Fruit fly (Drosophila melanogaster) whole organism, embryonic: ENCODE data around the gene CG13384.

Experiments
- BEAF-32 ChIP-seq: fragments of 200-800 bp; sonication (Bioruptor generic); optimal IDR thresholded peaks from 3 replicates; lab custom pipeline; 2017; ENCODE audit warnings: missing biosample characterization, missing genetic modification characterization, mild to moderate bottlenecking, moderate library complexity, missing genetic modification reagents
- Blimp-1 ChIP-seq: fragments of 200-800 bp; sonication (Bioruptor generic); optimal IDR thresholded peaks from 3 replicates; lab custom pipeline; 2018; ENCODE audit warnings: missing biosample characterization, missing genetic modification characterization, mild to moderate bottlenecking, moderate library complexity, missing genetic modification reagents
- CG10321 ChIP-seq: fragments of 200-800 bp; sonication (Bioruptor generic); IDR thresholded peaks from 2 replicates; pipeline ENCODE4 v1.3.6; 2022; ENCODE audit warnings: missing biosample characterization, missing genetic modification characterization
- CG10366 ChIP-seq: fragments of 200-800 bp; sonication (Bioruptor generic); IDR thresholded peaks from 2 replicates; pipeline ENCODE4 v1.3.6; 2022; ENCODE audit warnings: missing biosample characterization, missing genetic modification characterization
- CG11504 ChIP-seq: fragments of 200-800 bp; sonication (Bioruptor generic); optimal IDR thresholded peaks from 3 replicates; lab custom pipeline; 2019; ENCODE audit warnings: missing biosample characterization, mild to moderate bottlenecking, missing genetic modification characterization, moderate library complexity
- CG12659 ChIP-seq: fragments of 200-800 bp; sonication (Bioruptor generic); optimal IDR thresholded peaks from 3 replicates; lab custom pipeline; 2017; ENCODE audit warnings: mild to moderate bottlenecking, missing biosample characterization, missing genetic modification reagents, missing genetic modification characterization
- CG13424 ChIP-seq: fragments of 200-800 bp; sonication (Bioruptor generic); optimal IDR thresholded peaks from 2 replicates; lab custom pipeline; 2019; ENCODE audit warnings: missing biosample characterization, mild to moderate bottlenecking, missing genetic modification characterization, moderate library complexity
- CG13894 ChIP-seq: fragments of 200-800 bp; sonication (Bioruptor generic); optimal IDR thresholded peaks from 3 replicates; lab custom pipeline; 2018; ENCODE audit warnings: missing biosample characterization, mild to moderate bottlenecking, missing genetic modification characterization, moderate library complexity
- CG14050 ChIP-seq: fragments of 200-800 bp; sonication (Bioruptor generic); IDR thresholded peaks from 3 replicates; pipeline ENCODE4 v1.3.6; 2022; ENCODE audit warnings: missing biosample characterization, missing genetic modification characterization
- CG15514 ChIP-seq: fragments of 200-800 bp; sonication (Bioruptor generic); optimal IDR thresholded peaks from 3 replicates; lab custom pipeline; 2017; ENCODE audit warnings: missing biosample characterization, missing genetic modification characterization, mild to moderate bottlenecking, moderate library complexity, missing genetic modification reagents
- CG18764 ChIP-seq: fragments of 200-800 bp; sonication (Bioruptor generic); optimal IDR thresholded peaks from 3 replicates; lab custom pipeline; 2016; ENCODE audit warnings: missing biosample characterization, missing genetic modification characterization
- CG2678 ChIP-seq: fragments of 200-800 bp; sonication (Bioruptor generic); optimal IDR thresholded peaks from 3 replicates; lab custom pipeline; 2019; ENCODE audit warnings: missing biosample characterization, mild to moderate bottlenecking, missing genetic modification characterization, moderate library complexity
- CG31224 ChIP-seq: fragments of 200-800 bp; sonication (Bioruptor generic); IDR thresholded peaks from 2 replicates; pipeline ENCODE4 v1.3.6; 2022; ENCODE audit warnings: missing biosample characterization, missing genetic modification characterization
- CG3847 ChIP-seq: fragments of 200-800 bp; sonication (Bioruptor generic); IDR thresholded peaks from 2 replicates; pipeline ENCODE4 v1.3.6; 2022; ENCODE audit warnings: missing biosample characterization, missing genetic modification characterization
- CG4404 ChIP-seq: fragments of 200-800 bp; sonication (Bioruptor generic); IDR thresholded peaks from 2 replicates; pipeline ENCODE4 v1.3.6; 2022; ENCODE audit warnings: missing biosample characterization, missing genetic modification characterization
- CG4854 ChIP-seq: fragments of 200-800 bp; sonication (Bioruptor generic); optimal IDR thresholded peaks from 2 replicates; lab custom pipeline; 2016; ENCODE audit warnings: missing biosample characterization, missing genetic modification characterization, inconsistent platforms
- CG5953 ChIP-seq: fragments of 200-800 bp; sonication (Bioruptor generic); IDR thresholded peaks from 2 replicates; pipeline ENCODE4 v1.3.6; 2022; ENCODE audit warnings: missing biosample characterization, missing genetic modification characterization
- CG6175 ChIP-seq: fragments of 200-800 bp; sonication (Bioruptor generic); IDR thresholded peaks from 3 replicates; pipeline ENCODE4 v1.3.6; 2022; ENCODE audit warnings: missing biosample characterization, missing genetic modification characterization
- CG6689 ChIP-seq: fragments of 200-800 bp; sonication (Bioruptor generic); IDR thresholded peaks from 2 replicates; pipeline ENCODE4 v1.3.6; 2022; ENCODE audit warnings: missing biosample characterization, missing genetic modification characterization
- CG6854 ChIP-seq: fragments of 200-800 bp; sonication (Bioruptor generic); optimal IDR thresholded peaks from 3 replicates; lab custom pipeline; 2017; ENCODE audit warnings: missing biosample characterization, mild to moderate bottlenecking, missing genetic modification characterization
- CG7963 ChIP-seq: fragments of 200-800 bp; sonication (Bioruptor generic); IDR thresholded peaks from 3 replicates; pipeline ENCODE4 v1.3.6; 2022; ENCODE audit warnings: missing biosample characterization, missing genetic modification characterization; ENCODE audit not compliant: partially characterized antibody
- D19B ChIP-seq: fragments of 200-800 bp; sonication (Bioruptor generic); optimal IDR thresholded peaks from 2 replicates; lab custom pipeline; 2017; ENCODE audit warnings: missing biosample characterization, mild to moderate bottlenecking, missing genetic modification characterization
- E2f2 ChIP-seq: fragments of 200-800 bp; sonication (Bioruptor generic); IDR thresholded peaks from 2 replicates; pipeline ENCODE4 v1.3.6; 2022; ENCODE audit warnings: missing biosample characterization, missing genetic modification characterization
- Eip74EF ChIP-seq, 2 experiments: fragments of 200-800 bp in 1 of 2; fragments of >200 bp in 1 of 2; sonication (Bioruptor generic) in 1 of 2; optimal IDR thresholded peaks; 2 replicates each; lab custom pipeline; 2017 to 2019; ENCODE audit warnings: missing biosample characterization in 2 of 2, missing genetic modification characterization in 2 of 2, mild to moderate bottlenecking in 1 of 2, moderate library complexity in 1 of 2
- Fer2 ChIP-seq: fragments of 200-800 bp; sonication (Bioruptor generic); optimal IDR thresholded peaks from 2 replicates; lab custom pipeline; 2018; ENCODE audit warnings: missing biosample characterization, mild to moderate bottlenecking, missing genetic modification characterization, moderate library complexity
- HmgZ ChIP-seq: fragments of 200-800 bp; sonication (Bioruptor generic); optimal IDR thresholded peaks from 2 replicates; lab custom pipeline; 2018; ENCODE audit warnings: missing biosample characterization, mild to moderate bottlenecking, missing genetic modification characterization
- Lpt ChIP-seq: fragments of >200 bp; optimal IDR thresholded peaks from 2 replicates; lab custom pipeline; 2018; ENCODE audit warnings: missing biosample characterization, missing genetic modification characterization
- MBD-R2 ChIP-seq: fragments of 200-800 bp; sonication (Bioruptor generic); IDR thresholded peaks from 2 replicates; pipeline ENCODE4 v1.3.6; 2022; ENCODE audit warnings: missing biosample characterization, missing genetic modification characterization
- Mad ChIP-seq: fragments of 200-800 bp; sonication (Bioruptor generic); optimal IDR thresholded peaks from 2 replicates; lab custom pipeline; 2016; ENCODE audit warnings: missing biosample characterization, missing genetic modification characterization
- Mes4 ChIP-seq: fragments of 200-800 bp; sonication (Bioruptor generic); optimal IDR thresholded peaks from 2 replicates; lab custom pipeline; 2016; ENCODE audit warnings: missing biosample characterization, missing genetic modification characterization
- Sin3A ChIP-seq: fragments of >200 bp; optimal IDR thresholded peaks from 2 replicates; lab custom pipeline; 2018
- bigmax ChIP-seq: fragments of 200-800 bp; sonication (Bioruptor generic); optimal IDR thresholded peaks from 2 replicates; lab custom pipeline; 2018; ENCODE audit warnings: missing biosample characterization, mild to moderate bottlenecking, missing genetic modification characterization
- br ChIP-seq: fragments of >200 bp; optimal IDR thresholded peaks from 2 replicates; lab custom pipeline; 2017
- cg ChIP-seq: fragments of 200-800 bp; sonication (Bioruptor generic); optimal IDR thresholded peaks from 3 replicates; lab custom pipeline; 2019; ENCODE audit warnings: missing biosample characterization, mild to moderate bottlenecking, missing genetic modification characterization, moderate library complexity
- fru ChIP-seq: fragments of >200 bp; optimal IDR thresholded peaks from 2 replicates; lab custom pipeline; 2017
- gcm2 ChIP-seq: fragments of 200-800 bp; sonication (Bioruptor generic); optimal IDR thresholded peaks from 2 replicates; lab custom pipeline; 2016; ENCODE audit warnings: missing biosample characterization, missing genetic modification characterization
- gfzf ChIP-seq: fragments of 200-800 bp; sonication (Bioruptor generic); optimal IDR thresholded peaks from 2 replicates; lab custom pipeline; 2016; ENCODE audit warnings: missing biosample characterization, mild to moderate bottlenecking, missing genetic modification characterization, moderate library complexity
- jigr1 ChIP-seq: fragments of 200-800 bp; sonication (Bioruptor generic); IDR thresholded peaks from 3 replicates; pipeline ENCODE4 v1.3.6; 2022; ENCODE audit warnings: missing biosample characterization, missing genetic modification characterization
- ken ChIP-seq: fragments of 200-800 bp; sonication (Bioruptor generic); IDR thresholded peaks from 3 replicates; pipeline ENCODE4 v1.3.6; 2022; ENCODE audit warnings: missing biosample characterization, missing genetic modification characterization
- knrl ChIP-seq: fragments of 200-800 bp; sonication (Bioruptor generic); IDR thresholded peaks from 3 replicates; pipeline ENCODE4 v1.3.6; 2022; ENCODE audit warnings: missing biosample characterization, missing genetic modification characterization; ENCODE audit not compliant: partially characterized antibody
- maf-S ChIP-seq: fragments of 200-800 bp; sonication (Bioruptor generic); optimal IDR thresholded peaks from 2 replicates; lab custom pipeline; 2016; ENCODE audit warnings: missing biosample characterization, missing genetic modification characterization
- nerfin-2 ChIP-seq: fragments of 200-800 bp; sonication (Bioruptor generic); IDR thresholded peaks from 2 replicates; pipeline ENCODE4 v1.3.6; 2022; ENCODE audit warnings: missing biosample characterization, missing genetic modification characterization; ENCODE audit not compliant: partially characterized antibody
- odd ChIP-seq: fragments of 200-800 bp; sonication (Bioruptor generic); optimal IDR thresholded peaks from 2 replicates; lab custom pipeline; 2017; ENCODE audit warnings: missing biosample characterization, mild to moderate bottlenecking, missing genetic modification characterization
- pnt ChIP-seq: fragments of 200-800 bp; sonication (Bioruptor generic); optimal IDR thresholded peaks from 3 replicates; lab custom pipeline; 2016; ENCODE audit warnings: missing biosample characterization, missing genetic modification characterization
- prd ChIP-seq, 3 experiments: fragments of >200 bp in 2 of 3; fragments of 200-800 bp in 1 of 3; sonication (Bioruptor generic) in 1 of 3; optimal IDR thresholded peaks in 2 of 3; IDR thresholded peaks in 1 of 3; 2 replicates in 2 of 3; 3 replicates in 1 of 3; pipeline versions ENCODE4 v1.3.6 to Lab custom; 2017 to 2022; ENCODE audit warnings: missing biosample characterization in 1 of 3, missing genetic modification characterization in 1 of 3
- pum ChIP-seq: fragments of 200-800 bp; sonication (Bioruptor generic); optimal IDR thresholded peaks from 2 replicates; lab custom pipeline; 2016; ENCODE audit warnings: missing biosample characterization, missing genetic modification characterization
- tgo ChIP-seq: fragments of 200-800 bp; sonication (Bioruptor generic); IDR thresholded peaks from 3 replicates; pipeline ENCODE4 v1.3.6; 2022; ENCODE audit warnings: missing biosample characterization, missing genetic modification characterization
- trem ChIP-seq: fragments of 200-800 bp; optimal IDR thresholded peaks from 3 replicates; lab custom pipeline; 2019; ENCODE audit warnings: missing biosample characterization, mild to moderate bottlenecking, missing genetic modification characterization, moderate library complexity
- trh ChIP-seq: fragments of 200-800 bp; sonication (Bioruptor generic); optimal IDR thresholded peaks from 2 replicates; lab custom pipeline; 2016; ENCODE audit warnings: missing biosample characterization, missing genetic modification characterization
- zen ChIP-seq: fragments of 200-800 bp; sonication (Bioruptor generic); optimal IDR thresholded peaks from 3 replicates; lab custom pipeline; 2018; ENCODE audit warnings: missing biosample characterization, mild to moderate bottlenecking, missing genetic modification characterization, moderate library complexity

The CG13384 gene

dm6 chr2L:8382646-8383045, 1.6 kb upstream of the CG13384 start, which contains the start of the genes CG13392 and Rcd4 (continued):
- TF ChIP-seq CG6175 (GFP tag; lab: Robert Waterston, UW) (no peak), CG13894 (tag; lab: Kevin White, UChicago) (peak; percentile 80), CG4404 (peak; percentile 48; the same call in 1 of the 2 replicates), Blimp-1 (GFP tag; lab: Kevin White, UChicago) (peak; percentile 27), CG31224 (GFP tag; lab: Robert Waterston, UW) (no peak; the same call in 1 of the 2 replicates), trem (peak; percentile 65), br (lab: Kevin White, UChicago) (no peak), D19B (peak; percentile 29), CG18764 (peak; percentile 70), bigmax (GFP tag; lab: Kevin White, UChicago) (peak; percentile 24), Fer2 (peak; percentile 22), knrl (GFP tag; lab: Robert Waterston, UW) (peak; percentile 51; the same call in 2 of the 3 replicates), HmgZ (tag; lab: Kevin White, UChicago) (peak; percentile 84), BEAF-32 (GFP tag; lab: Kevin White, UChicago) (peak; percentile 63), CG15514 (GFP tag; lab: Kevin White, UChicago) (peak; percentile 90), CG7963 (GFP tag; lab: Robert Waterston, UW) (peak; percentile 31; the same call in 1 of the 3 replicates), MBD-R2 (peak; percentile 95), nerfin-2 (peak; percentile 58; the same call in 1 of the 2 replicates), Mad (peak; percentile 71), gfzf (peak; percentile 44), CG12659 (peak; percentile 84), tgo (GFP tag; lab: Robert Waterston, UW) (0 out of 3 replicates have a peak, but pooled peaks have one; percentile 20), zen (tag; lab: Kevin White, UChicago) (peak; percentile 76), CG3847 (GFP tag; lab: Robert Waterston, UW) (peak; percentile 79), cg (GFP tag; lab: Kevin White, UChicago) (no peak), CG4854 (peak; percentile 45), CG10366 (GFP tag; lab: Robert Waterston, UW) (peak; percentile 38; the same call in 1 of the 2 replicates), Mes4 (GFP tag; lab: Kevin White, UChicago) (no peak), CG14050 (GFP tag; lab: Robert Waterston, UW) (peak; percentile 14; the same call in 1 of the 3 replicates), CG6689 (GFP tag; lab: Robert Waterston, UW) (0 out of 2 replicates have a peak, but pooled peaks have one; percentile 27), odd (no peak), CG11504 (tag; lab: Kevin White, UChicago) (peak; percentile 46), Sin3A (lab: Kevin White, UChicago) (peak; percentile 32), jigr1 (GFP tag; lab: Robert Waterston, UW) (no peak), CG13424 (tag; lab: Kevin White, UChicago) (peak; percentile 26), Lpt (no peak), pum (peak; percentile 61), trh (GFP tag; lab: Kevin White, UChicago) (no peak), E2f2 (peak; percentile 56), pnt (GFP tag; lab: Kevin White, UChicago) (no peak), ken (peak; percentile 71), CG10321 (GFP tag; lab: Robert Waterston, UW) (no peak), CG6854 (no peak), gcm2 (GFP tag; lab: Kevin White, UChicago) (peak; percentile 5), maf-S (GFP tag; lab: Kevin White, UChicago) (peak; percentile 47), fru (no peak), CG2678 (peak; percentile 44), Eip74EF (GFP tag; optimal IDR thresholded peaks at IDR 0.05; lab: Kevin White, UChicago) (no peak), CG5953 (GFP tag; lab: Robert Waterston, UW) (no peak), prd (optimal IDR thresholded peaks at IDR 0.05; lab: Kevin White, UChicago) (no peak), prd (GFP tag; IDR thresholded peaks at IDR 0.05; lab: Robert Waterston, UW) (peak; percentile 53; the same call in 2 of the 3 replicates)
